Worm (Caenorhabditis elegans) whole organism, young adult: ENCODE results near the gene K02D10.2.
A peak's percentile ranks its signal among the peaks of the same experiment; 100 is the strongest.

Experiments
- B0336.3 ChIP-seq: fragments of 200-800 bp; sonication (Bioruptor generic); IDR thresholded peaks from 2 replicates; pipeline ENCODE4 v1.3.6; 2022; ENCODE audit warnings: missing genetic modification characterization, missing compliant biosample characterization
- C17E4.6 ChIP-seq: fragments of 200-800 bp; sonication (Bioruptor generic); IDR thresholded peaks from 2 replicates; pipeline ENCODE4 v1.3.6; 2022; ENCODE audit warnings: missing genetic modification reagents, missing genetic modification characterization, missing compliant biosample characterization
- F23B12.7 ChIP-seq: sonication (generic microtip); optimal IDR thresholded peaks from 2 replicates; lab custom pipeline; 2017; ENCODE audit warnings: missing genetic modification characterization, mild to moderate bottlenecking, missing compliant biosample characterization, antibody characterized with exemption, moderate library complexity; ENCODE audit not compliant: insufficient read depth
- F33H1.4 ChIP-seq: fragments of 200-800 bp; sonication (Bioruptor generic); IDR thresholded peaks from 2 replicates; pipeline ENCODE4 v1.3.6; 2022; ENCODE audit warnings: missing genetic modification reagents, missing genetic modification characterization, missing compliant biosample characterization
- F49E8.2 ChIP-seq: sonication (generic microtip); optimal IDR thresholded peaks from 3 replicates; lab custom pipeline; 2017; ENCODE audit warnings: missing genetic modification characterization, mild to moderate bottlenecking, missing compliant biosample characterization, antibody characterized with exemption, moderate library complexity; ENCODE audit not compliant: insufficient read depth
- F52B5.7 ChIP-seq: sonication (generic microtip); optimal IDR thresholded peaks from 2 replicates; lab custom pipeline; 2016; ENCODE audit warnings: mild to moderate bottlenecking, missing genetic modification characterization, missing compliant biosample characterization
- F55B11.4 ChIP-seq: sonication (generic microtip); optimal IDR thresholded peaks from 2 replicates; lab custom pipeline; 2016; ENCODE audit warnings: missing compliant biosample characterization, missing genetic modification characterization, borderline replicate concordance; ENCODE audit not compliant: insufficient read depth
- T07F8.4 ChIP-seq: sonication (generic microtip); optimal IDR thresholded peaks from 2 replicates; lab custom pipeline; 2016; ENCODE audit warnings: mild to moderate bottlenecking, missing genetic modification characterization, moderate library complexity, missing compliant biosample characterization
- Y53F4B.3 ChIP-seq: fragments of 200-800 bp; sonication (Bioruptor generic); IDR thresholded peaks from 2 replicates; pipeline ENCODE4 v1.3.6; 2022; ENCODE audit warnings: missing genetic modification reagents, missing genetic modification characterization, missing compliant biosample characterization
- Y53G8AR.9 ChIP-seq: fragments of 200-800 bp; sonication (Bioruptor generic); conservative IDR thresholded peaks from 2 replicates; pipeline ENCODE4 v1.3.6; 2022; ENCODE audit warnings: missing genetic modification reagents, missing genetic modification characterization, missing compliant biosample characterization
- Y56A3A.18 ChIP-seq: fragments of 200-800 bp; sonication (Bioruptor generic); IDR thresholded peaks from 2 replicates; pipeline ENCODE4 v1.3.6; 2022; ENCODE audit warnings: missing genetic modification reagents, missing genetic modification characterization, missing compliant biosample characterization
- Y67H2A.10 ChIP-seq: fragments of 200-800 bp; sonication (Bioruptor generic); conservative IDR thresholded peaks from 2 replicates; pipeline ENCODE4 v1.3.6; 2022; ENCODE audit warnings: missing genetic modification reagents, missing genetic modification characterization, missing compliant biosample characterization
- Y95B8A.8 ChIP-seq: fragments of 200-800 bp; sonication (Bioruptor generic); IDR thresholded peaks from 2 replicates; pipeline ENCODE4 v1.3.6; 2022; ENCODE audit warnings: missing genetic modification reagents, missing genetic modification characterization, missing compliant biosample characterization
- ZK185.1 ChIP-seq: sonication (generic microtip); optimal IDR thresholded peaks from 2 replicates; lab custom pipeline; 2016; ENCODE audit warnings: mild to moderate bottlenecking, missing genetic modification characterization, missing compliant biosample characterization; ENCODE audit not compliant: poor library complexity, severe bottlenecking
- aptf-2 ChIP-seq: fragments of 200-800 bp; sonication (Bioruptor generic); conservative IDR thresholded peaks from 2 replicates; pipeline ENCODE4 v1.3.6; 2022; ENCODE audit warnings: missing genetic modification reagents, missing genetic modification characterization, missing compliant biosample characterization
- attf-5 ChIP-seq: fragments of 200-800 bp; sonication (Bioruptor generic); optimal IDR thresholded peaks from 2 replicates; lab custom pipeline; 2018; ENCODE audit warnings: mild to moderate bottlenecking, missing genetic modification characterization, missing compliant biosample characterization
- bed-2 ChIP-seq: fragments of 200-800 bp; sonication (Bioruptor generic); IDR thresholded peaks from 2 replicates; pipeline ENCODE4 v1.3.6; 2022; ENCODE audit warnings: missing genetic modification reagents, missing genetic modification characterization, missing compliant biosample characterization
- cebp-2 ChIP-seq: fragments of 200-800 bp; sonication (Bioruptor generic); IDR thresholded peaks from 2 replicates; pipeline ENCODE4 v1.3.6; 2022; ENCODE audit warnings: missing genetic modification characterization, missing compliant biosample characterization
- ceh-100 ChIP-seq: fragments of 200-800 bp; sonication (Bioruptor generic); IDR thresholded peaks from 2 replicates; pipeline ENCODE4 v1.3.6; 2022; ENCODE audit warnings: missing genetic modification reagents, missing genetic modification characterization, missing compliant biosample characterization
- ceh-58 ChIP-seq: fragments of 200-800 bp; sonication (Bioruptor generic); IDR thresholded peaks from 2 replicates; pipeline ENCODE4 v1.3.6; 2022; ENCODE audit warnings: missing genetic modification characterization, missing compliant biosample characterization
- die-1 ChIP-seq: sonication (generic microtip); optimal IDR thresholded peaks from 2 replicates; lab custom pipeline; 2016; ENCODE audit warnings: missing genotype, mild to moderate bottlenecking, missing genetic modification characterization, missing compliant biosample characterization
- dpff-1 ChIP-seq: sonication (generic microtip); optimal IDR thresholded peaks from 2 replicates; lab custom pipeline; 2017; ENCODE audit warnings: mild to moderate bottlenecking, missing genetic modification characterization, missing compliant biosample characterization
- egl-18 ChIP-seq: fragments of 200-800 bp; sonication (Bioruptor generic); IDR thresholded peaks from 2 replicates; pipeline ENCODE4 v1.3.6; 2022; ENCODE audit warnings: missing genetic modification reagents, missing genetic modification characterization, missing compliant biosample characterization
- egl-44 ChIP-seq: fragments of 200-800 bp; sonication (Bioruptor generic); IDR thresholded peaks from 2 replicates; pipeline ENCODE4 v1.3.6; 2022; ENCODE audit warnings: missing genetic modification reagents, missing genetic modification characterization, missing compliant biosample characterization
- fkh-3 ChIP-seq: sonication (generic microtip); optimal IDR thresholded peaks from 2 replicates; lab custom pipeline; 2016; ENCODE audit warnings: mild to moderate bottlenecking, missing genetic modification characterization, missing compliant biosample characterization
- gei-17 ChIP-seq: fragments of 200-800 bp; sonication (Bioruptor generic); optimal IDR thresholded peaks from 2 replicates; lab custom pipeline; 2018; ENCODE audit warnings: mild to moderate bottlenecking, missing genetic modification characterization, missing compliant biosample characterization
- hlh-26 ChIP-seq: fragments of 200-800 bp; sonication (Bioruptor generic); conservative IDR thresholded peaks from 2 replicates; pipeline ENCODE4 v1.3.6; 2022; ENCODE audit warnings: missing genetic modification reagents, missing genetic modification characterization, missing compliant biosample characterization
- hmg-1.2 ChIP-seq: fragments of 200-800 bp; sonication (Bioruptor generic); IDR thresholded peaks from 2 replicates; pipeline ENCODE4 v1.3.6; 2022; ENCODE audit warnings: missing genetic modification reagents, missing genetic modification characterization, missing compliant biosample characterization
- hmg-20 ChIP-seq: fragments of 200-800 bp; sonication (Bioruptor generic); IDR thresholded peaks from 2 replicates; pipeline ENCODE4 v1.3.6; 2022; ENCODE audit warnings: missing genetic modification reagents, missing genetic modification characterization, missing compliant biosample characterization
- hrde-1 ChIP-seq: sonication (generic microtip); optimal IDR thresholded peaks from 2 replicates; lab custom pipeline; 2016; ENCODE audit warnings: missing genetic modification characterization, mild to moderate bottlenecking, missing compliant biosample characterization, moderate library complexity, missing genotype, missing genetic modification reagents, borderline replicate concordance
- lin-40 ChIP-seq: sonication (generic microtip); optimal IDR thresholded peaks from 2 replicates; lab custom pipeline; 2016; ENCODE audit warnings: missing genetic modification characterization, mild to moderate bottlenecking, missing compliant biosample characterization, missing genotype, missing genetic modification reagents
- madf-10 ChIP-seq: sonication (generic microtip); optimal IDR thresholded peaks from 2 replicates; lab custom pipeline; 2016; ENCODE audit warnings: mild to moderate bottlenecking, missing genetic modification characterization, missing compliant biosample characterization
- madf-8 ChIP-seq: fragments of 200-800 bp; sonication (Bioruptor generic); conservative IDR thresholded peaks from 2 replicates; pipeline ENCODE4 v1.3.6; 2022; ENCODE audit warnings: missing genetic modification reagents, missing genetic modification characterization, missing compliant biosample characterization
- mel-28 ChIP-seq: sonication (generic microtip); optimal IDR thresholded peaks from 2 replicates; lab custom pipeline; 2016; ENCODE audit warnings: borderline replicate concordance, mild to moderate bottlenecking, missing genetic modification characterization, missing compliant biosample characterization
- nhr-80 ChIP-seq: sonication (generic microtip); optimal IDR thresholded peaks from 2 replicates; lab custom pipeline; 2016; ENCODE audit warnings: missing genetic modification characterization, missing compliant biosample characterization
- nhr-90 ChIP-seq: sonication (generic microtip); optimal IDR thresholded peaks from 2 replicates; lab custom pipeline; 2016; ENCODE audit warnings: missing genotype, mild to moderate bottlenecking, missing genetic modification characterization, missing compliant biosample characterization
- pbrm-1 ChIP-seq: fragments of 200-800 bp; sonication (Bioruptor generic); IDR thresholded peaks from 2 replicates; pipeline ENCODE4 v1.3.6; 2022; ENCODE audit warnings: missing genetic modification reagents, missing genetic modification characterization, missing compliant biosample characterization
- repo-1 ChIP-seq: sonication (generic microtip); optimal IDR thresholded peaks from 2 replicates; lab custom pipeline; 2017; ENCODE audit warnings: mild to moderate bottlenecking, missing genetic modification characterization, missing compliant biosample characterization
- rpc-1 ChIP-seq, 2 experiments: fragments of 150-350 bp in 1 of 2; sonication (generic microtip) in 1 of 2; optimal IDR thresholded peaks; 2 replicates each; lab custom pipeline; 2014 to 2018; ENCODE audit warnings: missing biosample characterization in 1 of 2, missing genetic modification characterization in 1 of 2, missing genetic modification reagents in 1 of 2, missing genotype in 1 of 2
- snpc-4 ChIP-seq, 5 experiments: fragments of 150-350 bp in 1 of 5; sonication (generic microtip) in 4 of 5; optimal IDR thresholded peaks; 2 replicates each; lab custom pipeline; 2014 to 2018; ENCODE audit warnings: missing genetic modification characterization in 5 of 5, missing biosample characterization in 3 of 5, antibody characterized with exemption in 2 of 5, mild to moderate bottlenecking in 2 of 5, missing compliant biosample characterization in 2 of 5, missing genotype in 2 of 5, moderate library complexity in 2 of 5, missing genetic modification reagents in 1 of 5
- somi-1 ChIP-seq: fragments of 200-800 bp; sonication (Bioruptor generic); optimal IDR thresholded peaks from 2 replicates; lab custom pipeline; 2018; ENCODE audit warnings: mild to moderate bottlenecking, missing genetic modification characterization, missing compliant biosample characterization
- sptf-2 ChIP-seq: fragments of 200-800 bp; sonication (Bioruptor generic); optimal IDR thresholded peaks from 2 replicates; lab custom pipeline; 2018; ENCODE audit warnings: mild to moderate bottlenecking, missing genetic modification characterization, missing compliant biosample characterization
- unc-62 ChIP-seq: fragments of 150-350 bp; optimal IDR thresholded peaks from 2 replicates; lab custom pipeline; 2014; ENCODE audit warnings: missing biosample characterization, missing genetic modification reagents, missing genetic modification characterization
- zim-3 ChIP-seq: sonication (generic microtip); optimal IDR thresholded peaks from 2 replicates; lab custom pipeline; 2017; ENCODE audit warnings: mild to moderate bottlenecking, missing genetic modification characterization, moderate library complexity, missing compliant biosample characterization
- ztf-3 ChIP-seq: fragments of 200-800 bp; sonication (Bioruptor generic); optimal IDR thresholded peaks from 2 replicates; lab custom pipeline; 2018; ENCODE audit warnings: mild to moderate bottlenecking, missing genetic modification characterization, missing compliant biosample characterization

K02D10.2 gene

ce11 chrIII:8797211-8797733 lies 26.2 kb upstream of the K02D10.2 start (continued):
- TF ChIP-seq egl-44 (peak; percentile 67; the same call in 1 of the 2 replicates), unc-62 (GFP tag; lab: Kevin White, UChicago) (peak; percentile 74), attf-5 (peak; percentile 89), hlh-26 (GFP tag; lab: Robert Waterston, UW) (no peak), Y53G8AR.9 (GFP tag; lab: Robert Waterston, UW) (no peak), T07F8.4 (no peak), aptf-2 (no peak), B0336.3 (peak; percentile 81), F52B5.7 (tag; lab: Kevin White, UChicago) (peak; percentile 16), F33H1.4 (GFP tag; lab: Robert Waterston, UW) (0 out of 2 replicates have a peak, but pooled peaks have one; percentile 6), F49E8.2 (no peak), rpc-1 (optimal IDR thresholded peaks at IDR 0.05; lab: Kevin White, UChicago) (no peak), rpc-1 (tag; optimal IDR thresholded peaks at IDR 0.05; lab: Kevin White, UChicago) (no peak), die-1 (tag; lab: Kevin White, UChicago) (peak; percentile 61), snpc-4 (GFP tag; optimal IDR thresholded peaks at IDR 0.05; lab: Kevin White, UChicago) (peak; percentile 22), snpc-4 (tag; optimal IDR thresholded peaks at IDR 0.05; lab: Kevin White, UChicago) (peak; percentile 29 to 69 (median 43)), pbrm-1 (GFP tag; lab: Robert Waterston, UW) (0 out of 2 replicates have a peak, but pooled peaks have one; percentile 17), madf-10 (tag; lab: Kevin White, UChicago) (peak; percentile 82), nhr-80 (peak; percentile 99), hmg-1.2 (GFP tag; lab: Robert Waterston, UW) (peak; percentile 54), ztf-3 (GFP tag; lab: Kevin White, UChicago) (peak; percentile 76), somi-1 (GFP tag; lab: Kevin White, UChicago) (peak; percentile 93), repo-1 (no peak), nhr-90 (tag; lab: Kevin White, UChicago) (peak; percentile 57), ZK185.1 (tag; lab: Kevin White, UChicago) (peak; percentile 84), hmg-20 (GFP tag; lab: Robert Waterston, UW) (0 out of 2 replicates have a peak, but pooled peaks have one; percentile 8)

ce11 chrIII:8795595-8796141 lies 24.6 kb upstream of the K02D10.2 start:
- no peak for TF ChIP-seq dpff-1 (tag; lab: Kevin White, UChicago)
- no peak for TF ChIP-seq cebp-2 (GFP tag; lab: Robert Waterston, UW)
- TF ChIP-seq Y56A3A.18 (GFP tag; lab: Robert Waterston, UW), result no peak
- peak; percentile 96 for TF ChIP-seq lin-40 (tag; lab: Kevin White, UChicago)
- TF ChIP-seq Y53F4B.3 (GFP tag; lab: Robert Waterston, UW), result no peak
- 0 out of 2 replicates have a peak, but pooled peaks have one; percentile 34 for TF ChIP-seq Y95B8A.8 (GFP tag; lab: Robert Waterston, UW)
- TF ChIP-seq repo-1, result peak; percentile 74
- TF ChIP-seq F33H1.4 (GFP tag; lab: Robert Waterston, UW), result no peak
- peak; percentile 69; the same call in 1 of the 2 replicates for TF ChIP-seq bed-2
- peak; percentile 68 for TF ChIP-seq gei-17
- TF ChIP-seq F55B11.4 (tag; lab: Kevin White, UChicago), result no peak
- no peak for TF ChIP-seq fkh-3 (tag; lab: Kevin White, UChicago)
- peak; percentile 23; the same call in 1 of the 2 replicates for TF ChIP-seq ceh-100 (GFP tag; lab: Robert Waterston, UW)
- TF ChIP-seq madf-8 (GFP tag; lab: Robert Waterston, UW), result no peak
- no peak for TF ChIP-seq ceh-58 (GFP tag; lab: Robert Waterston, UW)
- no peak for TF ChIP-seq F49E8.2
- TF ChIP-seq somi-1 (GFP tag; lab: Kevin White, UChicago), result peak; percentile 96
- peak; percentile 46; the same call in 1 of the 2 replicates for TF ChIP-seq Y67H2A.10 (GFP tag; lab: Robert Waterston, UW)
- TF ChIP-seq zim-3 (tag; lab: Kevin White, UChicago), result no peak
- no peak for TF ChIP-seq C17E4.6 (GFP tag; lab: Robert Waterston, UW)
- peak; percentile 82 for TF ChIP-seq egl-18
- TF ChIP-seq F23B12.7 (tag; lab: Kevin White, UChicago), result peak; percentile 18
- no peak for TF ChIP-seq hrde-1 (tag; lab: Kevin White, UChicago)
- TF ChIP-seq mel-28 (tag; lab: Kevin White, UChicago), result no peak
- TF ChIP-seq unc-62 (GFP tag; lab: Kevin White, UChicago), result peak; percentile 63
- TF ChIP-seq sptf-2 (GFP tag; lab: Kevin White, UChicago), result no peak
